Fruit fly (Drosophila melanogaster): ENCODE data around the gene BtbVII.

The BtbVII gene

dm6 chr3L:3161968-3162367 is 13.5 kb downstream of the BtbVII start, which contains the start of gene rasp:
Gene rasp, plus strand, starts transcription at chr3L:3162180.
- no peak for TF ChIP-seq noc (tag; optimal IDR thresholded peaks at IDR 0.05)

- no peak for TF ChIP-seq noc (tag; optimal IDR thresholded peaks at IDR 0.05)
Measured at dm6 chr3L:3162584-3162983, 14.1 kb downstream of the BtbVII start.

DNA sequence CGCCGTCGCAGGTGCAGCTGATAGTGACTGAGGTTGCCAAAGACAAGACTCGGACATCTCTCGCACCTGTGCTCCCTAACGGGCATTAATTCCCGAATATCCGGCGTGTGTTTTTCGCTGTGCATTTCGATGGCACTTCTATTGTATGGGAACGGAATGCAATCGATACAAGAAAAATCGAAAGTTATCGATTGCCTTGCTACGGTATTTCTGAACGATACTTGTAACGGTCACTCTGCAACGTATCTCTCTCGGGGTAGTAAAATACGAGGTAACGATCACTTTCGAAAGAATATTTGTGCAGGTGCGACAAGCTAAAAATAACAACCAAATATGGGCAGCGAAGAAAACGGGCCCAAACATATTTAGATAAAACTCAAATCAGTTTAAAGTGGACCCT is 16.5 kb downstream of the BtbVII start, which contains the start of gene CG32280:
CG32280 (plus strand) TSS at position 231 of the 400 bp plus-strand sequence.
- peak; percentile 36 for TF ChIP-seq noc (tag; optimal IDR thresholded peaks at IDR 0.05)

DNA sequence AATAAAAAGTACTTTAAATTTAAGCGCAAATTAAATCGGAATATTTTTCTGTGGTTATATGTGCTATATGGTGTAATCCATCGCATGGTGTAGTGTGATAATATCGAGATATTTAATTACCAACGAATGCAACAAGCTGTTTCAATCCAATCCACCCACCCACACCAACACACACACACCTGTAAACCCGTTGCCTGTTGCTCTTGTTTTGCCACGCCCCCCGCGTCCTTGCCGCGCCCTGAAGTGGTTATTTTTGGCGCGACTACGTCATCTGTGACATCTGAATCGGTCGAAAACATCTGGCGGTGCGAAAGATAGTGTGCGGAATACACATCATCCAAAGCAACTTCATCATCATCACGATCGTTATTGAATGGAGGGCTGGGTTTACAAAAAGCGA is 17.0 kb downstream of the BtbVII start:
- no peak for TF ChIP-seq noc (tag; optimal IDR thresholded peaks at IDR 0.05)

dm6 chr3L:3166200-3166695 is 17.8 kb downstream of the BtbVII start, which contains the start of gene Asciz:
Gene Asciz, minus strand, starts transcription at chr3L:3166250.
- TF ChIP-seq noc (tag; optimal IDR thresholded peaks at IDR 0.05), result no peak

DNA sequence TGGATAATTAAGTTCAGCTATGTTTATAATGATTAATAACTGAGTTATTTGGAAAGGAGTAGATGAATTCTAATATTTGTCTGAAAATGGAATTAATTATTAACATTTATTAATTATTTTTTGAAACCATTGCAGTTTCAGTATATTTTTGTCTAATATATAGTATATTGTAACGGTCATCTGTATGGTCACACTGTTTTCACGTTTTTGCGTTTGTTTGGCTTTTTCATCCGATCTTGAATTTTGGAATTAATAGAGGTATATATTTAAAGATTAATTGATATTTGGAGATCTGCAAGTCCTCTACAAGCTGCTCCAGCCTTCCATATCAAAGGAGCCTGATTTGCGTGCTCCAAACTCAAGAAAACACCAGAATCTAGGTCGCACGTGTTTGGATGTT is 20.7 kb downstream of the BtbVII start, which contains the start of the genes CG32278 and CG32281:
CG32278 (plus strand) TSS at position 180 of the 400 bp plus-strand sequence.
CG32281 (plus strand) TSS at position 269 of the 400 bp plus-strand sequence.
- no peak for TF ChIP-seq noc (tag; optimal IDR thresholded peaks at IDR 0.05)

DNA sequence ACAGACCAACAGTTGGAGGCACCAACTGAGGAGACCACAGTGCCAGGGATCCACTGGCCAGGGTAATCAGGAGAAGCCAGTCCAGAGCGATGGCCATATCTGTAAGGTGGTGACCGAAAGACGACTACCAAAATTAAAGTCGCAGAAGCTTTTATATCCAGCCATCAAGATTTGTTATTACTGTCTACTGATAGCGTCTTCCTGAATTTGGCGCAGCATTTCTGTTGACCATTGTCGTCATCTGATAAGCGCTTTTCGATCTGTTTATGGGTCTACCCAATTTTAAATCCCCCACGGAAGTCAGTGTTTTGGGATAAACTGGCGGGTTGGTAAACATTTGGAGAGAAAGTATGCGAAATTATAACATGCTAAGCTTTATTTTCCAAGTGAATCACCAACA is 24.0 kb downstream of the BtbVII start, which contains the start of gene CG14963:
CG14963 (minus strand) TSS at position 101 of the 400 bp plus-strand sequence.
- TF ChIP-seq noc (tag; optimal IDR thresholded peaks at IDR 0.05), result no peak

- no peak for TF ChIP-seq noc (tag; optimal IDR thresholded peaks at IDR 0.05)
Measured at dm6 chr3L:3177872-3178271, 29.4 kb downstream of the BtbVII start.

- no peak for TF ChIP-seq noc (tag; optimal IDR thresholded peaks at IDR 0.05)
Measured at dm6 chr3L:3178530-3179096, 30.2 kb downstream of the BtbVII start, which contains the start of the genes MnM and Girdin. Gene MnM, minus strand, starts transcription at chr3L:3178580. Gene Girdin, plus strand, starts transcription at chr3L:3178930.

dm6 chr3L:3179474-3179873 is 31.0 kb downstream of the BtbVII start:
- peak; percentile 84 for TF ChIP-seq noc (tag; optimal IDR thresholded peaks at IDR 0.05)

DNA sequence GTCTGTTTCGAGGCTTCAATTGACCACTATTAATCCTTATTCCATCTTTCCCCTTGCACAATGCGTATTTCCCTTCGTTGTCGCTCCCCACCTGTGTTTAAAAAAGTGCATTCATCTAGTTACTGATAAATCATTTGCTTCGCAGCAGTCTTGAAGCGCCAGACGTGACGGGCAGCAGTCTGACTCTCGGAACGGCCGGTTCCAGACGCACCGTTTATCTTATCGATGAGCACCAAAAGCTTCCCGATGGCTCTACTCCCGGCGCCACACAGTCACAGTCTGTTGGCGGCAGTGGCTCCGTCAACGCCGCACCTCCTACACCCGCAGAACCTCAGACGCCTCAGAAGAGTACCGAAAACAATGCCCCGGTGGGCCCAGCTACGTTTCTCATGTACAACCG is 35.7 kb downstream of the BtbVII start, which contains the start of gene CG42494:
CG42494 (plus strand) TSS at position 301 of the 400 bp plus-strand sequence.
- TF ChIP-seq noc (tag; optimal IDR thresholded peaks at IDR 0.05), result no peak

- no peak for TF ChIP-seq noc (tag; optimal IDR thresholded peaks at IDR 0.05)
Measured at dm6 chr3L:3186364-3186763, 37.9 kb downstream of the BtbVII start, which contains the start of gene CG32284. Gene CG32284, plus strand, starts transcription at chr3L:3186664.

DNA sequence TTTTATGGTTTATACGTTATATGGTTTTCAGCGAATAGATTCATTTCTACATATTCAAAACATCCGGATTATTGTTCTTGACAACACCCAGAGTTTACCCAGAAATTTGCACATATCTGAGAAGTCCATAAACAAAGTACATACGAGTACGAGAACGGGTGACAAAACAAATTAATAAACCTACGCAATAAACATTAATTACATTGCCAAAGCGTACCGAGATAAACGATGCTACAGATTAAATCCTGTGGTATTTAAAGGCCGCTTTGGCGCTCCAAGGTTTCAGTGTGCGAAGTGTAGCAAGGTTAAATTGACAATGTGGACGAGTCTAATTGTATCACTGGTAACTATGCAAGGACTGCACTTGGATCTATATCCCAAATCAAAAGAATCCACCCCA is 38.8 kb downstream of the BtbVII start, which contains the start of gene CG14957:
CG14957 (plus strand) TSS at position 301 of the 400 bp plus-strand sequence.
- TF ChIP-seq noc (tag; optimal IDR thresholded peaks at IDR 0.05), result peak; percentile 39

DNA sequence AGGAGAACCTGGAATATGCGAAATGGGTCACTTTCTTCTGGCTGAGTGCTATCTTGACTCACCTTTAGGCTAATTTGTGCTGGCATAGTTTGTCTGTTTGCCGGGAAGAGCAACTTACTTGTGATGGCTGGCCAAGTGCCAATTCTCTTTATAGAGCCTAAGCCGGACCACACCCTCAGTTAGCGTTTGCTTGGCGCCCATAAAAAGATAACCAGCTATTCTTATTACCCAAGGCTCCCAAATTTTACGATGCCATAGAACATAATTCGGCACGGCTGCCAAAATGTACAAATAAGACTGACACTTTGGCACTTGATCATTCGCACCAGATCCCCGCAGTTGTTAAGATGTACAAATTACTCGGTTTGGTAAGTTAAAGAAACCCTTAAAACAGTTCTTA is 41.2 kb downstream of the BtbVII start, which contains the start of the genes CG42525 and CG14958:
CG42525 (minus strand) TSS at position 101 of the 400 bp plus-strand sequence.
CG14958 (plus strand) TSS at position 332 of the 400 bp plus-strand sequence.
- no peak for TF ChIP-seq noc (tag; optimal IDR thresholded peaks at IDR 0.05)

DNA sequence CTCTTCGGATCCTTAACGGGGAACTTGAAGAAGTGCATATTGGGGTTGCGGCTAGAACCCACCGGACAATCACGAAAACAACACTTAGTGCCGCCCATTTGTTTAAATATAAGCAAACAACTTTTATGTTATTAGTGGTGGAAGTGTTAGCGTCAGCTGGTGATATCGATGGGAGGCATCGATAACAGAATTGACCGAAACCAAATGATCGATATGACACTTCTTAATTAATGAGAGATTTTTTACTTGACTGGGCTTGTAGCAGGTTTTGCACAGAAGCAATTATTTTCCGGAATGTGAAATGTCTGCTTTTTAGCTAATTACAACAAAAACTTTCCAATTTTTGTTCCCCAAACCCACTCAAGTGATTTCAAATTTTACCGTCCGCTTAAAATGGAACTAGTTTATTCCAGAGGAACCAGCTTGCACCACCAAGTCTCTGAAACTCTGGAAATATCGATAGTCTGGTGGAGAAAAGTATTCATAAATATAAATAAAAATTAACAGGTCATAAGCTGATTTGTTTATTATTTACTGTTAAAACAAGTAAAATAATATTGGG is 44.0 kb downstream of the BtbVII start, which contains the start of gene CG14965:
CG14965 (minus strand) TSS at position 159 of the 562 bp plus-strand sequence.
- TF ChIP-seq noc (tag; optimal IDR thresholded peaks at IDR 0.05), result no peak

DNA sequence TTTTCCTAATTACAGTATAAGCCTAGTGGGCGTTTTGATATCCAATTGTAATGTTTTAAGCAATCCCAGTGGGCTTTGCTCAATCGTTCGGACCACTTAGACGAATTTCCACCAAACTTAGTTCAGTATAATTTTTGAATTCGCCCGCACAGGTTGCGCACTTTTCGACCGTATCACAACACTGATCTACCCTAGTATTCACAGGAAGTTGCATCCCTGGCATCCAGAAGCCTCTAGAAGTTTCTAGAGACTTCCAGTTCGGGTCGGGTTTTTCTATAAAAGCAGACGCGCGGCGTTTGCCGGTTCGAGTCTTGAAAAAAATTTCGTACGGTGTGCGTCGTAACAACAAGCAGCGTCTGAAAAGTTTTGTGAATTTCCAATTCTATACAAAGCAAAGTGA is 44.5 kb downstream of the BtbVII start, which contains the start of gene Hsp83:
Hsp83 (plus strand) TSS at position 58 of the 400 bp plus-strand sequence.
- TF ChIP-seq noc (tag; optimal IDR thresholded peaks at IDR 0.05), result peak; percentile 87

Data from whole organism, larva.